Worm (Caenorhabditis elegans) whole organism, L4 larva: ENCODE measurements around the gene crn-5.

Source experiments
- Y75B8A.6 ChIP-seq: fragments of 200-800 bp; sonication (Bioruptor generic); IDR thresholded peaks from 2 replicates; pipeline ENCODE4 v1.3.6; 2022; ENCODE audit warnings: missing genetic modification reagents, missing genetic modification characterization, missing compliant biosample characterization
- ceh-82 ChIP-seq: sonication (generic microtip); optimal IDR thresholded peaks from 2 replicates; lab custom pipeline; 2017; ENCODE audit warnings: missing biosample characterization, missing genetic modification characterization
- dmd-8 ChIP-seq: fragments of 200-800 bp; sonication (Bioruptor generic); IDR thresholded peaks from 2 replicates; pipeline ENCODE4 v1.3.6; 2022; ENCODE audit warnings: missing genetic modification characterization, missing compliant biosample characterization
- nhr-25 ChIP-seq: sonication (generic microtip); optimal IDR thresholded peaks from 2 replicates; lab custom pipeline; 2017; ENCODE audit warnings: missing genetic modification characterization, mild to moderate bottlenecking, missing compliant biosample characterization, antibody characterized with exemption, moderate library complexity, borderline replicate concordance; ENCODE audit not compliant: insufficient read depth
- pha-4 ChIP-seq, 2 experiments: fragments of 150-350 bp in 1 of 2; fragments of 200-800 bp in 1 of 2; sonication (Bioruptor generic) in 1 of 2; IDR thresholded peaks in 1 of 2; optimal IDR thresholded peaks in 1 of 2; 2 replicates each; pipeline versions ENCODE4 v1.3.6 to Lab custom; 2014 to 2022; ENCODE audit warnings: missing genetic modification characterization in 2 of 2, missing genetic modification reagents in 2 of 2, missing biosample characterization in 1 of 2, missing compliant biosample characterization in 1 of 2
- ztf-11 ChIP-seq: fragments of 150-350 bp; optimal IDR thresholded peaks from 2 replicates; lab custom pipeline; 2014; ENCODE audit warnings: missing biosample characterization, missing genetic modification characterization

ce11 chrII:10579655-10580054 lies 12.9 kb upstream of the crn-5 start, which contains the start of gene dohh-1:
- TF ChIP-seq Y75B8A.6 (GFP tag; lab: Robert Waterston, UW), result no peak
- TF ChIP-seq ceh-82 (tag; lab: Kevin White, UChicago), result no peak
- no peak for TF ChIP-seq pha-4 (GFP tag; IDR thresholded peaks at IDR 0.05; lab: Robert Waterston, UW)
- no peak for TF ChIP-seq pha-4 (tag; optimal IDR thresholded peaks at IDR 0.05; lab: Kevin White, UChicago)
- no peak for TF ChIP-seq nhr-25 (tag; lab: Kevin White, UChicago)
- TF ChIP-seq dmd-8 (GFP tag; lab: Robert Waterston, UW), result no peak
- TF ChIP-seq ztf-11 (tag; lab: Kevin White, UChicago), result no peak
